Fruit fly (Drosophila melanogaster): Measurements from ENCODE around the gene Klp31E.

Gene Klp31E

dm6 chr2L:10439174-10439573 lies 25.4 kb downstream of the Klp31E start, which contains the start of gene Nse4 (continued):
- no peak for TF ChIP-seq salm (tag; optimal IDR thresholded peaks at IDR 0.05)
- TF ChIP-seq CG14441 (GFP tag; IDR thresholded peaks at IDR 0.05) = no peak
- TF ChIP-seq gfzf (GFP tag; optimal IDR thresholded peaks at IDR 0.05) = no peak
- TF ChIP-seq al (GFP tag; IDR thresholded peaks at IDR 0.05) = no peak
- no peak for TF ChIP-seq tio (GFP tag; optimal IDR thresholded peaks at IDR 0.05)
- no peak for TF ChIP-seq CG9932 (GFP tag; IDR thresholded peaks at IDR 0.05)
- TF ChIP-seq lbe (GFP tag; optimal IDR thresholded peaks at IDR 0.05) = no peak
- no peak for TF ChIP-seq h (optimal IDR thresholded peaks at IDR 0.05)
- no peak for TF ChIP-seq run (tag; optimal IDR thresholded peaks at IDR 0.05)
- no peak for TF ChIP-seq HHEX (GFP tag; optimal IDR thresholded peaks at IDR 0.05)
- peak; percentile 84; the same call in 1 of the 2 replicates for TF ChIP-seq amos (GFP tag; IDR thresholded peaks at IDR 0.05; ENCODE audit: partially characterized antibody)
- no peak for TF ChIP-seq CG17361 (GFP tag; IDR thresholded peaks at IDR 0.05)
- no peak for TF ChIP-seq p53 (GFP tag; optimal IDR thresholded peaks at IDR 0.05)
- TF ChIP-seq MTF-1 (GFP tag; optimal IDR thresholded peaks at IDR 0.05; ENCODE audit: borderline replicate concordance) = no peak
- TF ChIP-seq bbx (GFP tag; IDR thresholded peaks at IDR 0.05; ENCODE audit: partially characterized antibody) = peak; percentile 89
- no peak for TF ChIP-seq CG12071 (GFP tag; optimal IDR thresholded peaks at IDR 0.05)
- peak; percentile 2 for TF ChIP-seq CG12391 (tag; optimal IDR thresholded peaks at IDR 0.05)
- no peak for TF ChIP-seq CG9727 (GFP tag; optimal IDR thresholded peaks at IDR 0.05)
- TF ChIP-seq CG6175 (GFP tag; IDR thresholded peaks at IDR 0.05) = no peak
- TF ChIP-seq bsh (GFP tag; optimal IDR thresholded peaks at IDR 0.05) = no peak
- peak; percentile 23 for TF ChIP-seq Ets97D (GFP tag; optimal IDR thresholded peaks at IDR 0.05)
- no peak for TF ChIP-seq Taf1 (GFP tag; IDR thresholded peaks at IDR 0.05)
- no peak for TF ChIP-seq sqz (GFP tag; optimal IDR thresholded peaks at IDR 0.05)
- no peak for TF ChIP-seq mam (GFP tag; optimal IDR thresholded peaks at IDR 0.05)
- no peak for TF ChIP-seq otp (GFP tag; IDR thresholded peaks at IDR 0.05)
- no peak for TF ChIP-seq Blimp-1 (GFP tag; optimal IDR thresholded peaks at IDR 0.05)
- TF ChIP-seq knrl (GFP tag; IDR thresholded peaks at IDR 0.05; ENCODE audit: partially characterized antibody) = peak; percentile 71
- TF ChIP-seq CHES-1-like (GFP tag; optimal IDR thresholded peaks at IDR 0.05) = no peak
- TF ChIP-seq sob (GFP tag; IDR thresholded peaks at IDR 0.05) = no peak
- TF ChIP-seq CG16779 (GFP tag; IDR thresholded peaks at IDR 0.05) = no peak
- TF ChIP-seq CG10654 (GFP tag; optimal IDR thresholded peaks at IDR 0.05) = no peak
- peak; percentile 83 for TF ChIP-seq nerfin-2 (GFP tag; IDR thresholded peaks at IDR 0.05; ENCODE audit: partially characterized antibody)
- TF ChIP-seq HLH4C (GFP tag; IDR thresholded peaks at IDR 0.05; ENCODE audit: partially characterized antibody) = peak; percentile 94
- no peak for TF ChIP-seq gcm (GFP tag; optimal IDR thresholded peaks at IDR 0.05)
- no peak for TF ChIP-seq CG18599 (GFP tag; optimal IDR thresholded peaks at IDR 0.05)
- peak; percentile 15 for TF ChIP-seq nmo (GFP tag; optimal IDR thresholded peaks at IDR 0.05)
- no peak for TF ChIP-seq tgo (GFP tag; IDR thresholded peaks at IDR 0.05)
- TF ChIP-seq sisA (GFP tag; IDR thresholded peaks at IDR 0.05) = no peak
- no peak for TF ChIP-seq sd (tag; optimal IDR thresholded peaks at IDR 0.05)
- no peak for TF ChIP-seq psq (GFP tag; optimal IDR thresholded peaks at IDR 0.05)
- no peak for TF ChIP-seq Spps (tag; optimal IDR thresholded peaks at IDR 0.05)
- no peak for TF ChIP-seq bab2 (GFP tag; optimal IDR thresholded peaks at IDR 0.05)
- no peak for TF ChIP-seq Dad (GFP tag; optimal IDR thresholded peaks at IDR 0.05)
- no peak for TF ChIP-seq Drgx (GFP tag; IDR thresholded peaks at IDR 0.05)
- TF ChIP-seq kay (GFP tag; optimal IDR thresholded peaks at IDR 0.05) = no peak
- TF ChIP-seq oc (tag; optimal IDR thresholded peaks at IDR 0.05) = no peak
- peak; percentile 34 for TF ChIP-seq CG14710 (tag; optimal IDR thresholded peaks at IDR 0.05)
- no peak for TF ChIP-seq ranshi (GFP tag; IDR thresholded peaks at IDR 0.05)
- no peak for TF ChIP-seq Fer2 (tag; optimal IDR thresholded peaks at IDR 0.05)
- TF ChIP-seq sima (GFP tag; optimal IDR thresholded peaks at IDR 0.05) = no peak
- no peak for TF ChIP-seq Nf-YB (GFP tag; optimal IDR thresholded peaks at IDR 0.05)
- TF ChIP-seq dan (GFP tag; IDR thresholded peaks at IDR 0.05) = no peak

Measured in whole organism, embryonic.